Worm (Caenorhabditis elegans): ENCODE results near the gene H43I07.1.

The H43I07.1 gene

ce11 chrV:4204421-4204820 is at the start of gene H43I07.1:
Gene H43I07.1 (plus strand): TSS chrV:4204721.
- no peak for TF ChIP-seq ctbp-1 (GFP tag; IDR thresholded peaks at IDR 0.05)
- TF ChIP-seq lin-15B (tag; optimal IDR thresholded peaks at IDR 0.05), result no peak
- no peak for TF ChIP-seq ceh-20 (GFP tag; IDR thresholded peaks at IDR 0.05)
- TF ChIP-seq lim-7 (GFP tag; IDR thresholded peaks at IDR 0.05), result no peak
- no peak for TF ChIP-seq nhr-25 (tag; optimal IDR thresholded peaks at IDR 0.05; ENCODE audit: borderline replicate concordance, insufficient read depth)
- TF ChIP-seq Y5F2A.4 (GFP tag; optimal IDR thresholded peaks at IDR 0.05), result no peak
- TF ChIP-seq madf-5 (GFP tag; IDR thresholded peaks at IDR 0.05), result no peak
- no peak for TF ChIP-seq arid-1 (GFP tag; conservative IDR thresholded peaks at IDR 0.05)
- TF ChIP-seq lin-13 (GFP tag; optimal IDR thresholded peaks at IDR 0.05), result no peak
- TF ChIP-seq dmd-6 (GFP tag; IDR thresholded peaks at IDR 0.05), result no peak
- TF ChIP-seq ama-1 (optimal IDR thresholded peaks at IDR 0.05), result no peak
- TF ChIP-seq ztf-11 (tag; optimal IDR thresholded peaks at IDR 0.05), result no peak

- peak; percentile 13 for TF ChIP-seq mxl-3 (GFP tag; optimal IDR thresholded peaks at IDR 0.05)
- no peak for TF ChIP-seq dmd-9 (GFP tag; IDR thresholded peaks at IDR 0.05)
- TF ChIP-seq D1046.2 (GFP tag; IDR thresholded peaks at IDR 0.05), result no peak
- TF ChIP-seq lin-13 (GFP tag; optimal IDR thresholded peaks at IDR 0.05), result no peak
- peak in 1 of 2 experiments; percentile 40 for TF ChIP-seq daf-16 (GFP tag; optimal IDR thresholded peaks at IDR 0.05)
- TF ChIP-seq daf-16 (tag; optimal IDR thresholded peaks at IDR 0.05), result no peak
- no peak for TF ChIP-seq arid-1 (GFP tag; conservative IDR thresholded peaks at IDR 0.05)
- peak; percentile 32 for TF ChIP-seq nhr-28 (tag; optimal IDR thresholded peaks at IDR 0.05)
- no peak for TF ChIP-seq ctbp-1 (GFP tag; IDR thresholded peaks at IDR 0.05)
- TF ChIP-seq nhr-11 (tag; optimal IDR thresholded peaks at IDR 0.05), result peak; percentile 20
- TF ChIP-seq unc-62 (GFP tag; optimal IDR thresholded peaks at IDR 0.05 in 1 of 2), result peak in 1 of 2 experiments; percentile 72
- no peak for TF ChIP-seq unc-62 (tag; optimal IDR thresholded peaks at IDR 0.05)
- no peak for TF ChIP-seq daf-8 (GFP tag; IDR thresholded peaks at IDR 0.05)
- TF ChIP-seq spr-1 (tag; optimal IDR thresholded peaks at IDR 0.05), result no peak
- no peak for TF ChIP-seq rbr-2 (tag; optimal IDR thresholded peaks at IDR 0.05)
- peak; percentile 46 for TF ChIP-seq hlh-11 (tag; optimal IDR thresholded peaks at IDR 0.05)
- TF ChIP-seq ZK337.2 (GFP tag; IDR thresholded peaks at IDR 0.05), result no peak
- no peak for TF ChIP-seq T20F7.1 (GFP tag; optimal IDR thresholded peaks at IDR 0.05)
- TF ChIP-seq mxl-2 (GFP tag; conservative IDR thresholded peaks at IDR 0.05), result no peak
Measured at ce11 chrV:4157291-4157690, 47.2 kb upstream of the H43I07.1 start.

- no peak for TF ChIP-seq mes-2 (tag; optimal IDR thresholded peaks at IDR 0.05; ENCODE audit: poor library complexity, severe bottlenecking)
- TF ChIP-seq unc-62 (GFP tag; optimal IDR thresholded peaks at IDR 0.05 in 1 of 2), result peak in 1 of 2 experiments; percentile 27
- no peak for TF ChIP-seq unc-62 (tag; optimal IDR thresholded peaks at IDR 0.05)
- no peak for TF ChIP-seq Y5F2A.4 (GFP tag; optimal IDR thresholded peaks at IDR 0.05)
- TF ChIP-seq F49E8.2 (tag; optimal IDR thresholded peaks at IDR 0.05; ENCODE audit: borderline replicate concordance), result no peak
Measured at ce11 chrV:4160086-4160485, 44.4 kb upstream of the H43I07.1 start, which contains the start of gene Y45G5AM.5. Gene Y45G5AM.5 (plus strand): TSS chrV:4160386.

- TF ChIP-seq hlh-30 (tag; optimal IDR thresholded peaks at IDR 0.05; ENCODE audit: insufficient read depth), result no peak
- no peak for TF ChIP-seq lin-38 (GFP tag; IDR thresholded peaks at IDR 0.05)
- no peak for TF ChIP-seq nhr-42 (GFP tag; IDR thresholded peaks at IDR 0.05)
- TF ChIP-seq Y105C5A.15 (GFP tag; IDR thresholded peaks at IDR 0.05), result no peak
- no peak for TF ChIP-seq fkh-10 (GFP tag; optimal IDR thresholded peaks at IDR 0.05)
- TF ChIP-seq vab-7 (GFP tag; IDR thresholded peaks at IDR 0.05), result no peak
- TF ChIP-seq hif-1 (tag; optimal IDR thresholded peaks at IDR 0.05), result no peak
- no peak for TF ChIP-seq skn-1 (tag; optimal IDR thresholded peaks at IDR 0.05)
- TF ChIP-seq zag-1 (tag; optimal IDR thresholded peaks at IDR 0.05), result no peak
- no peak for TF ChIP-seq zip-2 (tag; optimal IDR thresholded peaks at IDR 0.05)
- no peak for TF ChIP-seq madf-9 (GFP tag; conservative IDR thresholded peaks at IDR 0.05)
- TF ChIP-seq spr-1 (tag; optimal IDR thresholded peaks at IDR 0.05), result no peak
- TF ChIP-seq lim-7 (GFP tag; IDR thresholded peaks at IDR 0.05), result no peak
- TF ChIP-seq ces-1 (GFP tag; optimal IDR thresholded peaks at IDR 0.05), result no peak
- no peak for TF ChIP-seq tra-1 (GFP tag; IDR thresholded peaks at IDR 0.05)
- TF ChIP-seq dmd-8 (GFP tag; IDR thresholded peaks at IDR 0.05), result no peak
Measured at ce11 chrV:4162922-4163321, 41.6 kb upstream of the H43I07.1 start, which contains the start of gene Y45G5AM.4. Gene Y45G5AM.4 (plus strand): TSS chrV:4163222.
